Fruit fly (Drosophila melanogaster): Measurements from ENCODE around the gene CG7730.
A peak's percentile ranks its signal among the peaks of the same experiment; 100 is the strongest.

CG7730 gene

dm6 chr3L:17003251-17004171 lies 23.8 kb upstream of the CG7730 start:
- TF ChIP-seq CG8478 (optimal IDR thresholded peaks at IDR 0.05) (no peak), CTCF (optimal IDR thresholded peaks at IDR 0.05) (no peak)

- no peak for TF ChIP-seq CTCF (optimal IDR thresholded peaks at IDR 0.05)
- no peak for TF ChIP-seq CG8478 (optimal IDR thresholded peaks at IDR 0.05)
These were observed 23.0 kb upstream of the CG7730 start for dm6 chr3L:17004218-17004759.

- TF ChIP-seq CTCF (optimal IDR thresholded peaks at IDR 0.05) (no peak), CG8478 (optimal IDR thresholded peaks at IDR 0.05) (no peak)
These were observed 22.4 kb upstream of the CG7730 start for dm6 chr3L:17004765-17005414.

- TF ChIP-seq CTCF (optimal IDR thresholded peaks at IDR 0.05) (no peak), CG8478 (optimal IDR thresholded peaks at IDR 0.05) (no peak)
These were observed 21.9 kb upstream of the CG7730 start for dm6 chr3L:17005415-17005796.

dm6 chr3L:17006250-17006693 lies 21.0 kb upstream of the CG7730 start:
- TF ChIP-seq CTCF (optimal IDR thresholded peaks at IDR 0.05) (no peak), CG8478 (optimal IDR thresholded peaks at IDR 0.05) (no peak)

dm6 chr3L:17007041-17007471 lies 20.3 kb upstream of the CG7730 start:
- no peak for TF ChIP-seq CTCF (optimal IDR thresholded peaks at IDR 0.05)
- TF ChIP-seq CG8478 (optimal IDR thresholded peaks at IDR 0.05) = no peak

dm6 chr3L:17007496-17007895 lies 19.8 kb upstream of the CG7730 start:
- TF ChIP-seq CTCF (optimal IDR thresholded peaks at IDR 0.05) (no peak), CG8478 (optimal IDR thresholded peaks at IDR 0.05) (no peak)

- TF ChIP-seq CG8478 (optimal IDR thresholded peaks at IDR 0.05) = no peak
- TF ChIP-seq CTCF (optimal IDR thresholded peaks at IDR 0.05) = no peak
These were observed 19.4 kb upstream of the CG7730 start for dm6 chr3L:17007945-17008344.

- TF ChIP-seq CG8478 (optimal IDR thresholded peaks at IDR 0.05) (no peak), CTCF (optimal IDR thresholded peaks at IDR 0.05) (no peak)
These were observed 18.4 kb upstream of the CG7730 start for dm6 chr3L:17008911-17009364.

- TF ChIP-seq CTCF (optimal IDR thresholded peaks at IDR 0.05) = no peak
- no peak for TF ChIP-seq CG8478 (optimal IDR thresholded peaks at IDR 0.05)
These were observed 17.4 kb upstream of the CG7730 start for dm6 chr3L:17009715-17010491.

dm6 chr3L:17010492-17011303 lies 16.6 kb upstream of the CG7730 start:
- TF ChIP-seq CG8478 (optimal IDR thresholded peaks at IDR 0.05) = no peak
- no peak for TF ChIP-seq CTCF (optimal IDR thresholded peaks at IDR 0.05)

dm6 chr3L:17011351-17012016 lies 15.8 kb upstream of the CG7730 start:
- TF ChIP-seq CG8478 (optimal IDR thresholded peaks at IDR 0.05) (no peak), CTCF (optimal IDR thresholded peaks at IDR 0.05) (no peak)

dm6 chr3L:17012017-17012719 lies 15.1 kb upstream of the CG7730 start, which contains the start of gene CG3764:
CG3764 (minus strand) TSS chr3L:17012565.
- TF ChIP-seq CTCF (optimal IDR thresholded peaks at IDR 0.05) = peak in 1 of 2 experiments; percentile 27
- no peak for TF ChIP-seq CG8478 (optimal IDR thresholded peaks at IDR 0.05)

All from S2 (cell line).